Worm (Caenorhabditis elegans) whole organism, young adult: ENCODE data around the gene col-79.

Experiments used
- F57C9.4 ChIP-seq: sonication (generic microtip); optimal IDR thresholded peaks from 2 replicates; lab custom pipeline; 2017; ENCODE audit warnings: mild to moderate bottlenecking, missing genetic modification characterization, missing compliant biosample characterization
- K12H6.12 ChIP-seq: fragments of 200-800 bp; sonication (Bioruptor generic); optimal IDR thresholded peaks from 2 replicates; lab custom pipeline; 2018; ENCODE audit warnings: mild to moderate bottlenecking, missing genetic modification characterization, missing compliant biosample characterization
- Y67H2A.10 ChIP-seq: fragments of 200-800 bp; sonication (Bioruptor generic); conservative IDR thresholded peaks from 2 replicates; pipeline ENCODE4 v1.3.6; 2022; ENCODE audit warnings: missing genetic modification reagents, missing genetic modification characterization, missing compliant biosample characterization
- Y79H2A.3 ChIP-seq: fragments of 200-800 bp; sonication (Bioruptor generic); conservative IDR thresholded peaks from 2 replicates; pipeline ENCODE4 v1.3.6; 2022; ENCODE audit warnings: missing genetic modification reagents, missing genetic modification characterization, missing compliant biosample characterization
- efl-1 ChIP-seq: fragments of 150-350 bp; optimal IDR thresholded peaks from 2 replicates; lab custom pipeline; 2014; ENCODE audit warnings: missing biosample characterization, missing genetic modification reagents, missing genetic modification characterization
- fkh-3 ChIP-seq: sonication (generic microtip); optimal IDR thresholded peaks from 2 replicates; lab custom pipeline; 2016; ENCODE audit warnings: mild to moderate bottlenecking, missing genetic modification characterization, missing compliant biosample characterization
- lin-26 ChIP-seq: fragments of 200-800 bp; sonication (Bioruptor generic); IDR thresholded peaks from 2 replicates; pipeline ENCODE4 v1.3.6; 2022; ENCODE audit warnings: missing genetic modification reagents, missing genetic modification characterization, missing compliant biosample characterization
- rec-8 ChIP-seq, 2 experiments: sonication (generic microtip); optimal IDR thresholded peaks; 2 replicates each; lab custom pipeline; 2016; ENCODE audit warnings: mild to moderate bottlenecking in 2 of 2, missing genetic modification characterization in 2 of 2, missing genetic modification reagents in 2 of 2, missing genotype in 2 of 2, missing biosample characterization in 1 of 2, missing compliant biosample characterization in 1 of 2, moderate library complexity in 1 of 2
- sdz-38 ChIP-seq: sonication (generic microtip); optimal IDR thresholded peaks from 2 replicates; lab custom pipeline; 2016; ENCODE audit warnings: missing genotype, missing genetic modification characterization, missing compliant biosample characterization
- tbx-9 ChIP-seq: sonication (generic microtip); optimal IDR thresholded peaks from 2 replicates; lab custom pipeline; 2016; ENCODE audit warnings: borderline replicate concordance, missing genetic modification characterization, inconsistent platforms, missing compliant biosample characterization
- ztf-28 ChIP-seq: fragments of 200-800 bp; sonication (Bioruptor generic); IDR thresholded peaks from 2 replicates; pipeline ENCODE4 v1.3.6; 2022; ENCODE audit warnings: missing genetic modification reagents, missing genetic modification characterization, missing compliant biosample characterization

ce11 chrII:10723069-10723468 is 19.7 kb downstream of the col-79 start, which contains the start of gene C09G5.14:
- TF ChIP-seq fkh-3 (tag; lab: Kevin White, UChicago) = no peak
- no peak for TF ChIP-seq efl-1 (GFP tag; lab: Kevin White, UChicago)
- TF ChIP-seq Y79H2A.3 (GFP tag; lab: Robert Waterston, UW) = no peak
- TF ChIP-seq ztf-28 (GFP tag; lab: Robert Waterston, UW) = no peak
- TF ChIP-seq tbx-9 (tag; lab: Kevin White, UChicago) = no peak
- TF ChIP-seq sdz-38 (tag; lab: Kevin White, UChicago) = no peak
- TF ChIP-seq F57C9.4 (tag; lab: Kevin White, UChicago) = no peak
- no peak for TF ChIP-seq Y67H2A.10 (GFP tag; lab: Robert Waterston, UW)
- no peak for TF ChIP-seq rec-8 (tag; optimal IDR thresholded peaks at IDR 0.05; lab: Kevin White, UChicago)
- TF ChIP-seq lin-26 (GFP tag; lab: Robert Waterston, UW) = no peak
- no peak for TF ChIP-seq K12H6.12 (tag; lab: Kevin White, UChicago)
